Fruit fly (Drosophila melanogaster) whole organism, prepupa: ENCODE measurements around the gene CG34355.
"Not testable (repeated sequence)": the region's sequence is repeated elsewhere in the genome, so short reads cannot be mapped to it uniquely, and the experiment has no call there.

Experiments
- CG11762 ChIP-seq: fragments of 200-800 bp; sonication (Bioruptor generic); optimal IDR thresholded peaks from 3 replicates; lab custom pipeline; 2016; ENCODE audit warnings: missing biosample characterization, missing genetic modification characterization; ENCODE audit not compliant: insufficient read depth
- CG6808 ChIP-seq: fragments of 200-800 bp; sonication (Bioruptor generic); optimal IDR thresholded peaks from 3 replicates; lab custom pipeline; 2017; ENCODE audit warnings: missing biosample characterization, missing genetic modification characterization, mild to moderate bottlenecking, moderate library complexity, missing genetic modification reagents
- Lpt ChIP-seq: fragments of 200-800 bp; sonication (Bioruptor generic); optimal IDR thresholded peaks from 3 replicates; lab custom pipeline; 2016; ENCODE audit warnings: missing biosample characterization, missing genetic modification characterization
- achi ChIP-seq: fragments of 200-800 bp; sonication (Bioruptor generic); optimal IDR thresholded peaks from 3 replicates; lab custom pipeline; 2016; ENCODE audit warnings: missing biosample characterization, missing genetic modification characterization
- fkh ChIP-seq: fragments of 200-800 bp; sonication (Bioruptor generic); optimal IDR thresholded peaks from 3 replicates; lab custom pipeline; 2017; ENCODE audit warnings: missing biosample characterization, mild to moderate bottlenecking, missing genetic modification characterization, moderate library complexity

DNA sequence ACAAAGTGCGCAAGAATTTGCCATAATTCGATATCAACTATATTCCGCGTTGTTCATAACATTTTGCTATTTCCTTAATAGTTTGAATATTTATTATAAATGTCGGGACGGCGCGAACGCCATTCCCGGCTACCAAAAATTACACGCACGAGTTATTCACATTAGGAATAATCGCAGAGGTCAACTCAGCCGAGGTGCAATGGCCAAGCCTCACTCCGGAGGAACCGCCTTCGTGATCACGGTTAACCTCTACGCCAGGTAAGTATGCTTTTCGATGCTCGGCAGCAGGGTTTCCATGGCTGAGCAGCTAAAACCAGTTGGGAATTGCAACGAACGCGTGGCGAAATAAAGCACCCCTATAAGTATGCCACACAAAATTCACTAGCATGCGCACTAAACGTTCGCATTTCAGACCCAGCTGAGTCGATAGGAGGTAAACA, 55.7 kb downstream of the CG34355 start:
- TF ChIP-seq CG11762 (GFP tag; lab: Kevin White, UChicago); Lpt (GFP tag; lab: Kevin White, UChicago); achi; CG6808: not testable (repeated sequence)
- TF ChIP-seq fkh (GFP tag; lab: Kevin White, UChicago) = peak; percentile 56
